Worm (Caenorhabditis elegans) whole organism, L4 larva: Measurements from ENCODE around the gene R10D12.10.

Experiments
- T20F7.1 ChIP-seq: fragments of 200-800 bp; sonication (Bioruptor generic); optimal IDR thresholded peaks from 2 replicates; lab custom pipeline; 2018; ENCODE audit warnings: mild to moderate bottlenecking, missing genetic modification characterization, missing compliant biosample characterization
- T26A8.4 ChIP-seq: fragments of 200-800 bp; sonication (Bioruptor generic); IDR thresholded peaks from 2 replicates; pipeline ENCODE4 v1.3.6; 2022; ENCODE audit warnings: missing genetic modification characterization, missing compliant biosample characterization
- Y105C5A.15 ChIP-seq: fragments of 200-800 bp; sonication (Bioruptor generic); IDR thresholded peaks from 2 replicates; pipeline ENCODE4 v1.3.6; 2022; ENCODE audit warnings: missing genetic modification characterization, missing compliant biosample characterization
- Y48G9A.11 ChIP-seq: fragments of 200-800 bp; sonication (Bioruptor generic); IDR thresholded peaks from 2 replicates; pipeline ENCODE4 v1.3.6; 2022; ENCODE audit warnings: missing genetic modification reagents, missing genetic modification characterization, missing compliant biosample characterization
- ZK337.2 ChIP-seq: fragments of 200-800 bp; sonication (Bioruptor generic); IDR thresholded peaks from 2 replicates; pipeline ENCODE4 v1.3.6; 2022; ENCODE audit warnings: missing genetic modification reagents, missing genetic modification characterization, missing compliant biosample characterization
- aha-1 ChIP-seq: fragments of 150-350 bp; peaks from one replicate; lab custom pipeline; 2014; ENCODE audit warnings: missing biosample characterization, missing genetic modification characterization
- ama-1 ChIP-seq: fragments of 150-350 bp; optimal IDR thresholded peaks from 2 replicates; lab custom pipeline; 2014; ENCODE audit warnings: inconsistent platforms, mixed read lengths
- ceh-82 ChIP-seq: sonication (generic microtip); optimal IDR thresholded peaks from 2 replicates; lab custom pipeline; 2017; ENCODE audit warnings: missing biosample characterization, missing genetic modification characterization
- cey-2 ChIP-seq: sonication (generic microtip); optimal IDR thresholded peaks from 3 replicates; lab custom pipeline; 2017; ENCODE audit warnings: missing genetic modification characterization, mild to moderate bottlenecking, missing compliant biosample characterization, antibody characterized with exemption, borderline replicate concordance; ENCODE audit not compliant: insufficient read depth
- ctbp-1 ChIP-seq: fragments of 200-800 bp; sonication (Bioruptor generic); IDR thresholded peaks from 2 replicates; pipeline ENCODE4 v1.3.6; 2022; ENCODE audit warnings: missing genetic modification reagents, missing genetic modification characterization, missing compliant biosample characterization
- daf-16 ChIP-seq, 3 experiments: sonication (generic microtip); optimal IDR thresholded peaks; 2 replicates each; lab custom pipeline; 2016 to 2017; ENCODE audit warnings: missing genetic modification characterization in 3 of 3, missing genetic modification reagents in 3 of 3, mild to moderate bottlenecking in 2 of 3, missing compliant biosample characterization in 2 of 3, missing biosample characterization in 1 of 3, moderate library complexity in 1 of 3
- daf-8 ChIP-seq: fragments of 200-800 bp; sonication (Bioruptor generic); IDR thresholded peaks from 2 replicates; pipeline ENCODE4 v1.3.6; 2022; ENCODE audit warnings: missing genetic modification characterization, missing compliant biosample characterization
- dmd-6 ChIP-seq: fragments of 200-800 bp; sonication (Bioruptor generic); IDR thresholded peaks from 2 replicates; pipeline ENCODE4 v1.3.6; 2022; ENCODE audit warnings: missing genetic modification reagents, missing genetic modification characterization, missing compliant biosample characterization
- fkh-10 ChIP-seq: fragments of 150-350 bp; optimal IDR thresholded peaks from 2 replicates; lab custom pipeline; 2014; ENCODE audit warnings: missing biosample characterization, missing genetic modification reagents, missing genetic modification characterization
- fos-1 ChIP-seq: fragments of 150-350 bp; optimal IDR thresholded peaks from 2 replicates; lab custom pipeline; 2014; ENCODE audit warnings: missing biosample characterization, missing genetic modification characterization
- hif-1 ChIP-seq, 2 experiments: sonication (generic microtip); optimal IDR thresholded peaks; 2 replicates each; lab custom pipeline; 2016 to 2017; ENCODE audit warnings: missing compliant biosample characterization in 2 of 2, missing genetic modification characterization in 2 of 2, missing genetic modification reagents in 2 of 2, missing genotype in 2 of 2, mild to moderate bottlenecking in 1 of 2
- hlh-11 ChIP-seq: fragments of 200-800 bp; sonication (Bioruptor generic); optimal IDR thresholded peaks from 2 replicates; lab custom pipeline; 2018; ENCODE audit warnings: mild to moderate bottlenecking, missing genetic modification characterization, missing compliant biosample characterization
- hlh-30 ChIP-seq: sonication (generic microtip); optimal IDR thresholded peaks from 2 replicates; lab custom pipeline; 2017; ENCODE audit warnings: antibody characterized with exemption, mild to moderate bottlenecking, missing genetic modification characterization, missing compliant biosample characterization; ENCODE audit not compliant: insufficient read depth
- lin-1 ChIP-seq: fragments of 200-800 bp; sonication (Bioruptor generic); IDR thresholded peaks from 2 replicates; pipeline ENCODE4 v1.3.6; 2022; ENCODE audit warnings: missing genetic modification reagents, missing genetic modification characterization, missing compliant biosample characterization
- lin-13 ChIP-seq: fragments of 150-350 bp; optimal IDR thresholded peaks from 2 replicates; lab custom pipeline; 2014; ENCODE audit warnings: missing biosample characterization, missing genetic modification reagents, missing genetic modification characterization
- lin-15B ChIP-seq: fragments of 150-350 bp; sonication (generic microtip); optimal IDR thresholded peaks from 3 replicates; lab custom pipeline; 2014; ENCODE audit warnings: missing biosample characterization, missing genetic modification characterization
- lin-38 ChIP-seq: fragments of 200-800 bp; sonication (Bioruptor generic); IDR thresholded peaks from 2 replicates; pipeline ENCODE4 v1.3.6; 2022; ENCODE audit warnings: missing genetic modification reagents, missing genetic modification characterization, missing compliant biosample characterization
- lin-39 ChIP-seq: fragments of 150-350 bp; optimal IDR thresholded peaks from 2 replicates; lab custom pipeline; 2014; ENCODE audit warnings: missing biosample characterization, missing genetic modification reagents, missing genetic modification characterization
- lsy-2 ChIP-seq, 2 experiments: fragments of 150-350 bp in 1 of 2; sonication (generic microtip) in 1 of 2; optimal IDR thresholded peaks; 2 replicates each; lab custom pipeline; 2014 to 2017; ENCODE audit warnings: missing biosample characterization in 2 of 2, missing genetic modification characterization in 2 of 2
- madf-5 ChIP-seq, 2 experiments: fragments of 200-800 bp; sonication (Bioruptor generic); IDR thresholded peaks; 2 replicates each; pipeline ENCODE4 v1.3.6; 2022; ENCODE audit warnings: missing compliant biosample characterization in 2 of 2, missing genetic modification characterization in 2 of 2
- nhr-10 ChIP-seq: fragments of 150-350 bp; optimal IDR thresholded peaks from 2 replicates; lab custom pipeline; 2014; ENCODE audit warnings: missing biosample characterization, missing genetic modification characterization
- nhr-102 ChIP-seq: sonication (generic microtip); optimal IDR thresholded peaks from 2 replicates; lab custom pipeline; 2016; ENCODE audit warnings: mild to moderate bottlenecking, missing genetic modification characterization, moderate library complexity, missing compliant biosample characterization
- nhr-11 ChIP-seq: fragments of 150-350 bp; optimal IDR thresholded peaks from 2 replicates; lab custom pipeline; 2014; ENCODE audit warnings: missing biosample characterization, missing genetic modification characterization
- nhr-25 ChIP-seq: sonication (generic microtip); optimal IDR thresholded peaks from 2 replicates; lab custom pipeline; 2017; ENCODE audit warnings: missing genetic modification characterization, mild to moderate bottlenecking, missing compliant biosample characterization, antibody characterized with exemption, moderate library complexity, borderline replicate concordance; ENCODE audit not compliant: insufficient read depth
- nhr-28 ChIP-seq: fragments of 150-350 bp; optimal IDR thresholded peaks from 2 replicates; lab custom pipeline; 2014; ENCODE audit warnings: missing biosample characterization, missing genetic modification characterization
- nhr-41 ChIP-seq: fragments of 200-800 bp; sonication (Bioruptor generic); IDR thresholded peaks from 2 replicates; pipeline ENCODE4 v1.3.6; 2022; ENCODE audit warnings: missing genetic modification reagents, missing genetic modification characterization, missing compliant biosample characterization
- nhr-48 ChIP-seq: sonication (generic microtip); optimal IDR thresholded peaks from 2 replicates; lab custom pipeline; 2016; ENCODE audit warnings: mild to moderate bottlenecking, missing genetic modification characterization, missing compliant biosample characterization
- nhr-6 ChIP-seq: fragments of 150-350 bp; optimal IDR thresholded peaks from 2 replicates; lab custom pipeline; 2014; ENCODE audit warnings: missing biosample characterization, missing genetic modification characterization
- nhr-76 ChIP-seq: fragments of 150-350 bp; optimal IDR thresholded peaks from 2 replicates; lab custom pipeline; 2014; ENCODE audit warnings: missing biosample characterization, missing genetic modification characterization
- nhr-77 ChIP-seq: fragments of 150-350 bp; optimal IDR thresholded peaks from 2 replicates; lab custom pipeline; 2014; ENCODE audit warnings: missing biosample characterization, missing genetic modification characterization
- pha-4 ChIP-seq, 2 experiments: fragments of 150-350 bp in 1 of 2; fragments of 200-800 bp in 1 of 2; sonication (Bioruptor generic) in 1 of 2; IDR thresholded peaks in 1 of 2; optimal IDR thresholded peaks in 1 of 2; 2 replicates each; pipeline versions ENCODE4 v1.3.6 to Lab custom; 2014 to 2022; ENCODE audit warnings: missing genetic modification characterization in 2 of 2, missing genetic modification reagents in 2 of 2, missing biosample characterization in 1 of 2, missing compliant biosample characterization in 1 of 2
- pqm-1 ChIP-seq: sonication (generic microtip); optimal IDR thresholded peaks from 2 replicates; lab custom pipeline; 2017; ENCODE audit warnings: missing biosample characterization, missing genetic modification characterization
- saeg-2 ChIP-seq: fragments of 200-800 bp; sonication (Bioruptor generic); IDR thresholded peaks from 2 replicates; pipeline ENCODE4 v1.3.6; 2022; ENCODE audit warnings: missing genetic modification reagents, missing genetic modification characterization, missing compliant biosample characterization
- set-16 ChIP-seq: fragments of 200-800 bp; sonication (Bioruptor generic); IDR thresholded peaks from 2 replicates; pipeline ENCODE4 v1.3.6; 2022; ENCODE audit warnings: missing genetic modification reagents, missing genetic modification characterization, missing compliant biosample characterization
- snpc-4 ChIP-seq: fragments of 150-350 bp; optimal IDR thresholded peaks from 2 replicates; lab custom pipeline; 2014; ENCODE audit warnings: missing biosample characterization, missing genetic modification characterization
- spr-1 ChIP-seq: sonication (generic microtip); optimal IDR thresholded peaks from 2 replicates; lab custom pipeline; 2016; ENCODE audit warnings: mild to moderate bottlenecking, missing genetic modification characterization, missing compliant biosample characterization
- tra-1 ChIP-seq: fragments of 200-800 bp; sonication (Bioruptor generic); IDR thresholded peaks from 2 replicates; pipeline ENCODE4 v1.3.6; 2022; ENCODE audit warnings: missing genetic modification reagents, missing genetic modification characterization, missing compliant biosample characterization
- unc-130 ChIP-seq: sonication (generic microtip); optimal IDR thresholded peaks from 2 replicates; lab custom pipeline; 2016; ENCODE audit warnings: missing genetic modification reagents, missing genetic modification characterization, missing compliant biosample characterization
- unc-39 ChIP-seq: sonication (generic microtip); optimal IDR thresholded peaks from 2 replicates; lab custom pipeline; 2017; ENCODE audit warnings: missing biosample characterization, missing genetic modification characterization
- unc-62 ChIP-seq, 3 experiments: fragments of 150-350 bp in 1 of 3; sonication (generic microtip); optimal IDR thresholded peaks in 2 of 3; peaks in 1 of 3; 1 replicate in 1 of 3; 2 replicates in 2 of 3; lab custom pipeline; 2014 to 2017; ENCODE audit warnings: missing biosample characterization in 3 of 3, missing genetic modification characterization in 3 of 3, missing genetic modification reagents in 3 of 3, missing genotype in 1 of 3
- zag-1 ChIP-seq: fragments of 150-350 bp; optimal IDR thresholded peaks from 2 replicates; lab custom pipeline; 2014; ENCODE audit warnings: missing biosample characterization, missing genetic modification characterization
- zfp-3 ChIP-seq: fragments of 200-800 bp; sonication (Bioruptor generic); conservative IDR thresholded peaks from 2 replicates; pipeline ENCODE4 v1.3.6; 2022; ENCODE audit warnings: missing genetic modification reagents, missing genetic modification characterization, missing compliant biosample characterization
- zip-2 ChIP-seq: fragments of 150-350 bp; optimal IDR thresholded peaks from 2 replicates; lab custom pipeline; 2014; ENCODE audit warnings: missing biosample characterization, missing genetic modification characterization
- ztf-11 ChIP-seq: fragments of 150-350 bp; optimal IDR thresholded peaks from 2 replicates; lab custom pipeline; 2014; ENCODE audit warnings: missing biosample characterization, missing genetic modification characterization
- ztf-7 ChIP-seq: fragments of 150-350 bp; optimal IDR thresholded peaks from 2 replicates; lab custom pipeline; 2014; ENCODE audit warnings: missing biosample characterization, missing genetic modification characterization

The R10D12.10 gene

DNA sequence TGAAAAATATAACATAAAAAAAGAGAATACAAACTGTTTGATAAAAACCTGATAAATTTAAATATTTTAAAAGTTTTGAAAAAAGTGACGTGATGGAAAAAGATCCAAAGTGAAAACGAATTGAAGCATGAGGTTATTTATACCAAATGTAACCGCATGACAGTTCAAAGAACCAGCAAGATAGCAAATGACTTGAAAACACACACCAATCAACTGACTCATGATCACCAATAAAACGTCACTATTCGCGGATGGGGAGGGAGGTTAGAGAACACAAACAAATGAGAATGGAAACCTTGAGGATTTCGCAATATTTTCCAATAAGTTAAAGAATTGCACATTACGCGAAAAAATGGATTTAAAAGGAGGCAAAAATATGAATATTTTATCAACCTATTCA, 48.7 kb downstream of the R10D12.10 start, which contains the start of gene C06B3.7:
TSS of gene C06B3.7 (plus strand) at position 287 of the 400 bp plus-strand sequence.
- peak; percentile 75 for TF ChIP-seq nhr-48 (tag; lab: Kevin White, UChicago)
- TF ChIP-seq nhr-41 (GFP tag; lab: Robert Waterston, UW): no peak
- TF ChIP-seq tra-1: peak; percentile 62; the same call in 1 of the 2 replicates
- no peak for TF ChIP-seq unc-39 (tag; lab: Kevin White, UChicago)
- TF ChIP-seq nhr-77 (tag; lab: Kevin White, UChicago): peak; percentile 96
- peak; percentile 51 to 83 for TF ChIP-seq daf-16 (GFP tag; optimal IDR thresholded peaks at IDR 0.05; lab: Kevin White, UChicago)
- peak; percentile 99 for TF ChIP-seq daf-16 (tag; optimal IDR thresholded peaks at IDR 0.05; lab: Kevin White, UChicago)
- TF ChIP-seq daf-8 (GFP tag; lab: Robert Waterston, UW): no peak
- peak; percentile 81 for TF ChIP-seq ama-1
- TF ChIP-seq lin-13: peak; percentile 62
- TF ChIP-seq fkh-10 (GFP tag; lab: Kevin White, UChicago): no peak
- no peak for TF ChIP-seq zag-1
- TF ChIP-seq nhr-10 (tag; lab: Kevin White, UChicago): peak; percentile 78
- no peak for TF ChIP-seq nhr-76 (tag; lab: Kevin White, UChicago)
- peak; percentile 63 to 88 for TF ChIP-seq lsy-2 (tag; optimal IDR thresholded peaks at IDR 0.05; lab: Kevin White, UChicago)
- peak in 1 of 2 experiments; percentile 71 for TF ChIP-seq hif-1 (tag; optimal IDR thresholded peaks at IDR 0.05; lab: Kevin White, UChicago)
- no peak for TF ChIP-seq zfp-3
- TF ChIP-seq snpc-4 (tag; lab: Kevin White, UChicago): no peak
- no peak for TF ChIP-seq Y105C5A.15 (GFP tag; lab: Robert Waterston, UW)
- no peak for TF ChIP-seq ZK337.2
- TF ChIP-seq aha-1 (tag; lab: Kevin White, UChicago): peak; percentile 99
- TF ChIP-seq saeg-2 (GFP tag; lab: Robert Waterston, UW): 0 out of 2 replicates have a peak, but pooled peaks have one; percentile 10
- peak; percentile 67 for TF ChIP-seq T20F7.1
- peak; percentile 98 for TF ChIP-seq nhr-11
- peak; percentile 52 for TF ChIP-seq nhr-25
- no peak for TF ChIP-seq ztf-11 (tag; lab: Kevin White, UChicago)
- no peak for TF ChIP-seq ceh-82 (tag; lab: Kevin White, UChicago)
- TF ChIP-seq cey-2 (tag; lab: Kevin White, UChicago): peak; percentile 65
- no peak for TF ChIP-seq Y48G9A.11 (GFP tag; lab: Robert Waterston, UW)
- peak; percentile 57 for TF ChIP-seq nhr-102 (tag; lab: Kevin White, UChicago)
- TF ChIP-seq nhr-28: peak; percentile 95
- peak; percentile 73 for TF ChIP-seq fos-1 (tag; lab: Kevin White, UChicago)
- no peak for TF ChIP-seq set-16 (GFP tag; lab: Robert Waterston, UW)
- TF ChIP-seq dmd-6 (GFP tag; lab: Robert Waterston, UW): peak; percentile 95
- peak; percentile 57 for TF ChIP-seq pqm-1 (tag; lab: Kevin White, UChicago)
- peak; percentile 30; the same call in 1 of the 2 replicates for TF ChIP-seq pha-4 (GFP tag; IDR thresholded peaks at IDR 0.05; lab: Robert Waterston, UW)
- peak; percentile 41 for TF ChIP-seq pha-4 (tag; optimal IDR thresholded peaks at IDR 0.05; lab: Kevin White, UChicago)
- TF ChIP-seq lin-15B (tag; lab: Kevin White, UChicago): no peak
- peak; percentile 49 for TF ChIP-seq ztf-7 (tag; lab: Kevin White, UChicago)
- 0 out of 2 replicates have a peak, but pooled peaks have one; percentile 29 for TF ChIP-seq T26A8.4 (GFP tag; lab: Robert Waterston, UW)
- TF ChIP-seq spr-1: no peak
- peak; percentile 99 for TF ChIP-seq hlh-30 (tag; lab: Kevin White, UChicago)
- TF ChIP-seq ctbp-1 (GFP tag; lab: Robert Waterston, UW): no peak
- peak in 1 of 2 experiments; percentile 98 for TF ChIP-seq unc-62 (GFP tag; optimal IDR thresholded peaks at IDR 0.05 in 1 of 2; lab: Kevin White, UChicago)
- no peak for TF ChIP-seq unc-62 (tag; optimal IDR thresholded peaks at IDR 0.05; lab: Kevin White, UChicago)
- no peak for TF ChIP-seq lin-39 (tag; lab: Kevin White, UChicago)
- TF ChIP-seq lin-38 (GFP tag; lab: Robert Waterston, UW): no peak
- TF ChIP-seq lin-1 (GFP tag; lab: Robert Waterston, UW): peak; percentile 16; the same call in 1 of the 2 replicates
- peak; percentile 91 for TF ChIP-seq nhr-6 (tag; lab: Kevin White, UChicago)
- TF ChIP-seq unc-130 (GFP tag; lab: Kevin White, UChicago): no peak
- TF ChIP-seq zip-2 (tag; lab: Kevin White, UChicago): peak; percentile 83
- no peak for TF ChIP-seq madf-5 (GFP tag; IDR thresholded peaks at IDR 0.05; lab: Robert Waterston, UW)
- peak; percentile 96 for TF ChIP-seq hlh-11 (tag; lab: Kevin White, UChicago)
